Worm (Caenorhabditis elegans) whole organism, L1 larva: ENCODE data around the gene chst-1.

ENCODE experiments used
- F16B12.6 ChIP-seq: fragments of 150-350 bp; optimal IDR thresholded peaks from 2 replicates; lab custom pipeline; 2014; ENCODE audit warnings: missing biosample characterization, missing genetic modification characterization
- alr-1 ChIP-seq: fragments of 200-800 bp; sonication (Bioruptor generic); optimal IDR thresholded peaks from 2 replicates; lab custom pipeline; 2018; ENCODE audit warnings: borderline replicate concordance, mild to moderate bottlenecking, missing genetic modification characterization, missing compliant biosample characterization
- ceh-82 ChIP-seq, 3 experiments: fragments of 150-350 bp in 1 of 3; sonication (generic microtip) in 2 of 3; optimal IDR thresholded peaks; 2 replicates each; lab custom pipeline; 2014 to 2017; ENCODE audit warnings: missing biosample characterization in 3 of 3, missing genetic modification characterization in 3 of 3
- ceh-90 ChIP-seq: sonication (generic microtip); optimal IDR thresholded peaks from 2 replicates; lab custom pipeline; 2016; ENCODE audit warnings: missing genetic modification characterization, missing compliant biosample characterization
- ces-1 ChIP-seq: fragments of 150-350 bp; optimal IDR thresholded peaks from 2 replicates; lab custom pipeline; 2014; ENCODE audit warnings: missing biosample characterization, missing genetic modification reagents, missing genetic modification characterization
- dpl-1 ChIP-seq, 3 experiments: fragments of 150-350 bp in 2 of 3; sonication (generic microtip) in 1 of 3; optimal IDR thresholded peaks; 2 replicates each; lab custom pipeline; 2014 to 2017; ENCODE audit warnings: missing biosample characterization in 3 of 3, missing genetic modification characterization in 3 of 3, missing genetic modification reagents in 3 of 3
- efl-1 ChIP-seq, 4 experiments: fragments of 150-350 bp; optimal IDR thresholded peaks in 3 of 4; peaks in 1 of 4; 1 replicate in 1 of 4; 2 replicates in 3 of 4; lab custom pipeline; 2014; ENCODE audit warnings: missing biosample characterization in 2 of 4, missing genetic modification characterization in 2 of 4, missing genetic modification reagents in 2 of 4
- egl-13 ChIP-seq: sonication (generic microtip); optimal IDR thresholded peaks from 2 replicates; lab custom pipeline; 2016; ENCODE audit warnings: missing genotype, missing genetic modification reagents, missing genetic modification characterization, missing compliant biosample characterization
- elt-3 ChIP-seq, 6 experiments: fragments of 150-350 bp in 1 of 6; sonication (generic microtip); optimal IDR thresholded peaks; 2 replicates each; lab custom pipeline; 2017 to 2018; ENCODE audit warnings: missing biosample characterization in 6 of 6, missing genetic modification characterization in 6 of 6, inconsistent platforms in 1 of 6
- fkh-10 ChIP-seq: sonication (generic microtip); optimal IDR thresholded peaks from 2 replicates; lab custom pipeline; 2017; ENCODE audit warnings: missing biosample characterization, missing genetic modification reagents, missing genetic modification characterization
- fos-1 ChIP-seq: fragments of 150-350 bp; optimal IDR thresholded peaks from 2 replicates; lab custom pipeline; 2014; ENCODE audit warnings: missing biosample characterization, missing genetic modification characterization
- grh-1 ChIP-seq: fragments of 200-800 bp; sonication (Bioruptor generic); IDR thresholded peaks from 2 replicates; pipeline ENCODE4 v1.3.6; 2022; ENCODE audit warnings: missing genetic modification reagents, missing genetic modification characterization, missing compliant biosample characterization
- hlh-17 ChIP-seq: fragments of 200-800 bp; sonication (Bioruptor generic); optimal IDR thresholded peaks from 2 replicates; lab custom pipeline; 2018; ENCODE audit warnings: missing genetic modification characterization, mild to moderate bottlenecking, missing compliant biosample characterization, moderate library complexity, borderline replicate concordance
- lin-13 ChIP-seq: fragments of 150-350 bp; optimal IDR thresholded peaks from 2 replicates; lab custom pipeline; 2014; ENCODE audit warnings: missing biosample characterization, missing genetic modification reagents, missing genetic modification characterization
- lin-15B ChIP-seq: fragments of 150-350 bp; sonication (generic microtip); optimal IDR thresholded peaks from 3 replicates; lab custom pipeline; 2014; ENCODE audit warnings: missing biosample characterization, missing genetic modification characterization
- lin-35 ChIP-seq, 2 experiments: fragments of 150-350 bp; optimal IDR thresholded peaks; 2 replicates each; lab custom pipeline; 2014; ENCODE audit warnings: missing biosample characterization in 2 of 2, missing genetic modification characterization in 2 of 2, missing genetic modification reagents in 2 of 2
- lin-39 ChIP-seq: fragments of 150-350 bp; optimal IDR thresholded peaks from 2 replicates; lab custom pipeline; 2014; ENCODE audit warnings: missing biosample characterization, missing genetic modification reagents, missing genetic modification characterization
- lir-3 ChIP-seq: sonication (generic microtip); optimal IDR thresholded peaks from 2 replicates; lab custom pipeline; 2016; ENCODE audit warnings: mild to moderate bottlenecking, missing genetic modification characterization, moderate library complexity, missing compliant biosample characterization; ENCODE audit not compliant: poor library complexity
- lsy-2 ChIP-seq, 2 experiments: fragments of 150-350 bp; optimal IDR thresholded peaks; 2 replicates each; lab custom pipeline; 2014; ENCODE audit warnings: missing biosample characterization in 2 of 2, missing genetic modification characterization in 2 of 2
- mab-9 ChIP-seq: fragments of 200-800 bp; sonication (Bioruptor generic); IDR thresholded peaks from 2 replicates; pipeline ENCODE4 v1.3.6; 2022; ENCODE audit warnings: missing genetic modification reagents, missing genetic modification characterization, missing compliant biosample characterization
- mdl-1 ChIP-seq, 2 experiments: fragments of 150-350 bp; optimal IDR thresholded peaks; 2 replicates each; lab custom pipeline; 2014 to 2017; ENCODE audit warnings: missing biosample characterization in 2 of 2, missing genetic modification characterization in 2 of 2, inconsistent platforms in 1 of 2
- mep-1 ChIP-seq: fragments of 150-350 bp; optimal IDR thresholded peaks from 2 replicates; lab custom pipeline; 2014; ENCODE audit warnings: missing biosample characterization, missing genetic modification characterization
- nhr-12 ChIP-seq: sonication (generic microtip); optimal IDR thresholded peaks from 2 replicates; lab custom pipeline; 2017; ENCODE audit warnings: missing biosample characterization, missing genetic modification characterization
- nhr-19 ChIP-seq: fragments of 200-800 bp; sonication (Bioruptor generic); conservative IDR thresholded peaks from 2 replicates; pipeline ENCODE4 v1.3.6; 2022; ENCODE audit warnings: missing genetic modification characterization, missing compliant biosample characterization
- nhr-20 ChIP-seq: sonication (generic microtip); optimal IDR thresholded peaks from 2 replicates; lab custom pipeline; 2016; ENCODE audit warnings: mild to moderate bottlenecking, missing genetic modification characterization, missing compliant biosample characterization
- nhr-28 ChIP-seq: fragments of 150-350 bp; optimal IDR thresholded peaks from 2 replicates; lab custom pipeline; 2014; ENCODE audit warnings: missing biosample characterization, missing genetic modification characterization
- nhr-71 ChIP-seq: sonication (generic microtip); optimal IDR thresholded peaks from 2 replicates; lab custom pipeline; 2016; ENCODE audit warnings: mild to moderate bottlenecking, missing genetic modification characterization, moderate library complexity, missing compliant biosample characterization
- nhr-76 ChIP-seq: sonication (generic microtip); optimal IDR thresholded peaks from 2 replicates; lab custom pipeline; 2017; ENCODE audit warnings: missing biosample characterization, missing genetic modification characterization
- nhr-90 ChIP-seq: sonication (generic microtip); optimal IDR thresholded peaks from 2 replicates; lab custom pipeline; 2016; ENCODE audit warnings: mild to moderate bottlenecking, missing genetic modification characterization, missing compliant biosample characterization; ENCODE audit not compliant: poor library complexity
- rnt-1 ChIP-seq: sonication (generic microtip); optimal IDR thresholded peaks from 2 replicates; lab custom pipeline; 2016; ENCODE audit warnings: mild to moderate bottlenecking, missing genetic modification characterization, moderate library complexity, missing compliant biosample characterization
- skn-1 ChIP-seq: fragments of 150-350 bp; optimal IDR thresholded peaks from 2 replicates; lab custom pipeline; 2014; ENCODE audit warnings: missing biosample characterization, missing genetic modification characterization
- snpc-4 ChIP-seq: fragments of 150-350 bp; optimal IDR thresholded peaks from 2 replicates; lab custom pipeline; 2014; ENCODE audit warnings: missing biosample characterization, missing genetic modification characterization
- snu-23 ChIP-seq: sonication (generic microtip); optimal IDR thresholded peaks from 2 replicates; lab custom pipeline; 2016; ENCODE audit warnings: missing genetic modification characterization, missing compliant biosample characterization
- sup-37 ChIP-seq: fragments of 200-800 bp; sonication (Bioruptor generic); optimal IDR thresholded peaks from 2 replicates; lab custom pipeline; 2018; ENCODE audit warnings: mild to moderate bottlenecking, missing genetic modification characterization, missing compliant biosample characterization
- tbx-2 ChIP-seq: sonication (generic microtip); optimal IDR thresholded peaks from 2 replicates; lab custom pipeline; 2016; ENCODE audit warnings: missing genetic modification characterization, missing compliant biosample characterization
- unc-30 ChIP-seq: sonication (generic microtip); optimal IDR thresholded peaks from 2 replicates; lab custom pipeline; 2017; ENCODE audit warnings: missing biosample characterization, missing genetic modification characterization
- unc-62 ChIP-seq: fragments of 150-350 bp; optimal IDR thresholded peaks from 2 replicates; lab custom pipeline; 2014; ENCODE audit warnings: missing biosample characterization, missing genetic modification reagents, missing genetic modification characterization
- vab-15 ChIP-seq: sonication (generic microtip); optimal IDR thresholded peaks from 2 replicates; lab custom pipeline; 2017; ENCODE audit warnings: missing genotype, mild to moderate bottlenecking, missing genetic modification characterization, missing compliant biosample characterization
- xbp-1 ChIP-seq: sonication (generic microtip); optimal IDR thresholded peaks from 2 replicates; lab custom pipeline; 2016; ENCODE audit warnings: missing genetic modification characterization, missing compliant biosample characterization
- zag-1 ChIP-seq: fragments of 150-350 bp; optimal IDR thresholded peaks from 2 replicates; lab custom pipeline; 2014; ENCODE audit warnings: missing biosample characterization, missing genetic modification characterization
- zip-4 ChIP-seq: fragments of 200-800 bp; sonication (Bioruptor generic); optimal IDR thresholded peaks from 2 replicates; lab custom pipeline; 2018; ENCODE audit warnings: mild to moderate bottlenecking, missing genetic modification characterization, moderate library complexity, missing compliant biosample characterization

The chst-1 gene

DNA sequence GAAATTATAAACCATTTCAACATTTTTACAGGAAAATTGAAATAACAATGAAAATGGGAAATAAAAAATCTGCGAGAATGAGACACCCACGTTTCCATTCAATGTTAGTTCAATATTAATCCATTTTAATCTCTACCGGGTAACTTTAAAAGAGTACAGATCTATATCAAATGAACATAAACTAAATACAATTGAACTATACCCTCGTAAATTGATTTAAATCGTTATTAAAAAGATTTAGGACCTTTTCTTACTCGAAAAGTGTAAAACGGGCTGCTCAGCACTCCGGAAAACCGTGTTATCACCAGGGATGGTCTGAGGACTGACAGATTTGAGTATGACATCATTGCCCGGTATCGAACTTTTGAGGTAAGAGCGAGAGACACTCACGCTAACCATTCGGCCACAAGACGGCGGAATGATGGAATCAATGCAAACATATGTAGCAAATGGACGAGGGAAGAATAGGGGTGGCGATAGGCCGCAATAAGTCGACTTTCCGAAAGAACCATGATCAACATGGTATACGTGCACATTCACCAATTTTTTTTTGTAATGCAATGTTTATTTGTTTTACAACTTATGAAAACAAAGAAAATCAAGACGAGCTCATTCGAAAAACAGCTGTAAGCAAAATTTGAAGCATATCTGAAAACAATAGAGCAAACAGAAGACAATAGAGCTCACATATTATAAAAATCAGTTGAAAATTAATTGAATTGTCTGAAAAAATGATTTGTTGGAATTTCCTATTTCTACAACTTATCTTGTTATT lies at the start of gene chst-1, which contains the start of gene C41C4.9 (continued):
- TF ChIP-seq snu-23 (GFP tag; lab: Kevin White, UChicago) (peak; percentile 61), ceh-90 (no peak), unc-62 (GFP tag; lab: Kevin White, UChicago) (no peak), nhr-76 (tag; lab: Kevin White, UChicago) (no peak), elt-3 (tag; optimal IDR thresholded peaks at IDR 0.05; lab: Kevin White, UChicago) (peak in 2 of 6 experiments; percentile 34 to 48), fos-1 (tag; lab: Kevin White, UChicago) (peak; percentile 47), unc-30 (tag; lab: Kevin White, UChicago) (no peak), nhr-12 (tag; lab: Kevin White, UChicago) (no peak), nhr-90 (tag; lab: Kevin White, UChicago) (peak; percentile 78), nhr-19 (peak; percentile 56), lin-39 (tag; lab: Kevin White, UChicago) (no peak), dpl-1 (GFP tag; optimal IDR thresholded peaks at IDR 0.05; lab: Kevin White, UChicago) (peak; percentile 16 to 43 (median 39)), nhr-20 (peak; percentile 61)

DNA sequence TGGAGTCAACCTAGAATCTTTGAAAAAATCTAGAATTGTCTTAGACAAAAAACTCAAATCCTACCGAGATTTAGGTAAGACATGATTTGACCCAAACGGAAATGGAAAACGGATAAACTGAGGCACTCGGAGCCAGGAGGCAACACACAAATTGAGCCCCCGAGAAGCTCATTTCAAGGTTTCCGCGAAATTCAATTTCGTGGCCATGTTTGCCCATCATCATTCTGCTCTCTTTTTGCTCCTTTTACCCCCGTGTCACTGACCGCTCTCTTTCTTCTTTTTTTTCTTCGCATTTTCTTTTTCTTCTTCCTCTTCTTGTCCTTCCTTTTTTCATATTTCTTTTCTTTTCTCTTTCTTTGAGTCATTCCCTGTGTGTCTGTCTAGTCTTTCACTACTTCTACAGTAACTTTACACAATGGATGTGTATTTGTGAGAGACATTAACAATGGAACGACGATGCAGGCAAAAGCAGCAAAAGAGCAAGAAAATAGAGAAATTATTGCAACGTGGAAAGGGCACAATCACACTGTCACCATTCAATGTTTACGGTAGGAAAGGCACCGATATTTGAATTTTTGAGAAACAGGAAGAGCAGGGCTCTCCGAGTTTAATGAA lies 46.0 kb upstream of the chst-1 start:
- TF ChIP-seq zag-1 (tag; lab: Kevin White, UChicago) (no peak), mab-9 (GFP tag; lab: Robert Waterston, UW) (no peak), fkh-10 (peak; percentile 44), alr-1 (tag; lab: Kevin White, UChicago) (no peak), ces-1 (GFP tag; lab: Kevin White, UChicago) (peak; percentile 11), vab-15 (tag; lab: Kevin White, UChicago) (no peak), snpc-4 (no peak), egl-13 (no peak), lir-3 (tag; lab: Kevin White, UChicago) (no peak), hlh-17 (GFP tag; lab: Kevin White, UChicago) (no peak)

DNA sequence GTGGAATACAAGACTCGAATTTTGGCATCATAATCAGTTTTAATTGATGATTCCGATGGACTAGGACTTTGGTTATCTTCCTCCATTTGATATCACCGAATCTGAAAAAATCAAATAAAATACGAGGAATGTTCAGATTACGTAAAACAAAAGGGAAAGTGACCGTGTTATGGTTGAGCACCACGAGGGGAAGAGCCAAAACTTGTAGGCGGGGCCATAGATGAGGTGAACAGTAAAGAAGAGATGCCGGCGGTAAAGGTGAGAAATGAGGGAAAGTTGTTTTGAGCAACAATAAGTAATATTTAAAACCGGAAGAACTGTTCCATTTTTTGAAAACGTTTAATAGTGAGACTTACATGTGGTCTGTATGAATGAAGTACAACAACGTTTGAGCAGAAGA lies 43.2 kb upstream of the chst-1 start, which contains the start of gene F10B5.3:
Gene F10B5.3 (minus strand): TSS at position 101 of the 400 bp plus-strand sequence.
- TF ChIP-seq mdl-1 (tag; optimal IDR thresholded peaks at IDR 0.05; lab: Kevin White, UChicago): no peak
- TF ChIP-seq grh-1 (GFP tag; lab: Robert Waterston, UW): no peak
- TF ChIP-seq, all 84 proteins: peak for 0

DNA sequence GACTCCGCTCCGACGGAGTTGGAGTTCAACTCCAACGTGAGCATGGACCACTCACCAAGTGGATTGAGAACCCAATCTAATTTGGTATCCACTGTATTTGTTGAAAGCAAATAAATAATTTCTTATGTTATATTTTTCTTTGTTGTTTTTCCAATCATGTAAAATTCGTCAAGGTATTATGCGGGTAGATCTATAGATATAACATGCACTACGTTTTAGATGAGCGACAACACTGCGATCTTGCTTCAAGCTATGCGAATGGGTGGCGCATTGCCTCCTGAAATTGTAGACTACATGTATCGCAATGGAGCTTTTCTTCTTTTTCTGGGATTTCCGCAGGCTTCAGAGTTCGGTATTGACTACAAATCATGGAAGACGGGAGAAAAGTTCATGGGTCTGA lies 37.8 kb upstream of the chst-1 start, which contains the start of gene F10B5.2:
Gene F10B5.2 (plus strand): TSS at position 220 of the 400 bp plus-strand sequence.
- TF ChIP-seq efl-1 (optimal IDR thresholded peaks at IDR 0.05; lab: Kevin White, UChicago): no peak
- peak in 1 of 2 experiments; percentile 75 for TF ChIP-seq efl-1 (GFP tag; optimal IDR thresholded peaks at IDR 0.05 in 1 of 2; lab: Kevin White, UChicago)
- TF ChIP-seq sup-37: no peak
- peak in 1 of 2 experiments; percentile 43 for TF ChIP-seq lsy-2 (tag; optimal IDR thresholded peaks at IDR 0.05; lab: Kevin White, UChicago)

DNA sequence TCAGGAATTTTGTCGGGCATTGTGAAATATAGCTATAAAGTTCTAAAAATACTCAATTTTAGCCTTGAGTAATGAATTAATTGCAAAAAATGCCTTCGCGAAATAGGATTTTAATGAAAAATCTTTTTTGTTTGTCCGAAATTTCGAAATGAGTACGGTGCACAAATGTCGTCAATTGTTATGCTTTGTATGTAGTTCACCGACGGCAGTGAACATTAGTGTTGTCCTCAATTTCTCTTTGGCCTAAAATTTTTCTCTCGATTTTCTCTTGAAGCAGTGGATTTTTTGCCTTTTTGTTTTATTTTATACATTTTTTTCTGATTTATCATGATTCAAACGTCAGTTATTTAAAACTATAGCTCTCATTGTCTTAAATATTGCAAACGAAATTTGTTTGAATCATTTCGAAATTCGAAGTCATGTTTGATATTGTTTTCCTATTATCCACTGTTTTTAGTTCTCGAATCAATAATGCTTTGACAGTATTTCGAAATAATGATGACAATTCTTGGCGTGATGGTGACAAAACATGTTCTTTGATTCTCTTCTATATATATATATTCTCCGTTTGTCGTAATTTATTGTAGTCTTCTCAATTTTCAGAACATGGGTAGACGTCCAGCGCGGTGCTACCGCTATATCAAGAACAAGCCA lies 36.6 kb upstream of the chst-1 start, which contains the start of the genes ints-11 and rpl-10:
Gene ints-11 (minus strand): TSS at position 201 of the 654 bp plus-strand sequence.
Gene rpl-10 (plus strand): TSS at position 604 of the 654 bp plus-strand sequence.
- TF ChIP-seq mdl-1 (tag; optimal IDR thresholded peaks at IDR 0.05; lab: Kevin White, UChicago) (peak in 1 of 2 experiments; percentile 29), nhr-71 (tag; lab: Kevin White, UChicago) (peak; percentile 65), xbp-1 (tag; lab: Kevin White, UChicago) (peak; percentile 48), lin-13 (GFP tag; lab: Kevin White, UChicago) (peak; percentile 12), nhr-28 (tag; lab: Kevin White, UChicago) (no peak), sup-37 (no peak), skn-1 (tag; lab: Kevin White, UChicago) (peak; percentile 56), lin-35 (GFP tag; optimal IDR thresholded peaks at IDR 0.05; lab: Kevin White, UChicago) (peak; percentile 79 to 83), mep-1 (tag; lab: Kevin White, UChicago) (peak; percentile 72), tbx-2 (tag; lab: Kevin White, UChicago) (peak; percentile 19), ceh-82 (tag; optimal IDR thresholded peaks at IDR 0.05; lab: Kevin White, UChicago) (peak in 2 of 3 experiments; percentile 28 to 63), F16B12.6 (tag; lab: Kevin White, UChicago) (peak; percentile 83), ceh-90 (no peak), rnt-1 (peak; percentile 44), lin-15B (tag; lab: Kevin White, UChicago) (peak; percentile 43), zip-4 (GFP tag; lab: Kevin White, UChicago) (no peak)
